Fruit fly (Drosophila melanogaster): ENCODE results near the gene CG14455.
"Not testable (repeated sequence)": the region's sequence is repeated elsewhere in the genome, so short reads cannot be mapped to it uniquely, and the experiment has no call there.

CG14455 gene

DNA sequence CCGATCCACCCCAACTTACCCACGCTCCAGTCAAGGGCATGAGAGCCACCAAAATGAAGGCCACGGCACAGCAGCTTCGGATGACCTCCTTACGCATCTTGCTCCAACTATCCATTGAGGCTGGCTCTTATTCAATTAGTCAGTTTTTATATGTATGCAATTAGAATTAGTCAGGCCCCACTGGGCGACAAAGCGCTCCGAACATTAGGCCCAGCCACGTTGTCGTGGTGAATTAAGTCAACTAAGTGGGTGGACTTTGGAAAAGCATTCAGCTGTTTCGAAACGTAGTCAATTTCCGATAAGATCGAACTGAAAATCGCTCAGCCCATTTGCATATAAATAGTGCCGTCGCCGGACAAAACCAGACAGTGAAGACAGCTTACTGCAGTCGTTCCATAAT, at the start of gene CG14455, which contains the start of gene CG14456:
CG14455 (minus strand) TSS at position 101 of the 400 bp plus-strand sequence.
CG14456 (plus strand) TSS at position 236 of the 400 bp plus-strand sequence.
- TF ChIP-seq Myc (optimal IDR thresholded peaks at IDR 0.05) (no peak), ttk (optimal IDR thresholded peaks at IDR 0.05) (no peak), Sin3A (optimal IDR thresholded peaks at IDR 0.05) (no peak), h (optimal IDR thresholded peaks at IDR 0.05) (no peak), insv (optimal IDR thresholded peaks at IDR 0.05) (no peak), psq (optimal IDR thresholded peaks at IDR 0.05) (no peak)

DNA sequence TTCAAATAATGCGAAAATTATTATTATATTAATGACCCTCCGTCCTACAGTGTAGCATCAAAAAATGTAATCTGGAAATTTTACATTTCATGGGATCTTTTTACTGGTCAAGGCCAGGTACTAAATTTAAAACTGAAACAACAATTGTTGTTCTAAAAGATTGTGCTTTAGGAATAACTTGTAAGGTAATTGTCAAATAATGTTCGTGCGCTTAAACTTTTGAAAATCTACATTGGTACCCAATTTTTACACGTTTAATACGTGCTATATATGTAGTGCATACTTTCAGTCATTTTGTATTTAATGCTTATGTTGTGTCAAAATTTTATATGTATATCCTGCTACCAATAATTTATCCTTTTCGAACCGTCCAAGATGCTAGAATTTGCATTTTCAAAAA, 46.7 kb upstream of the CG14455 start:
- TF ChIP-seq Myc (optimal IDR thresholded peaks at IDR 0.05) = no peak
- TF ChIP-seq psq (optimal IDR thresholded peaks at IDR 0.05) = no peak
- TF ChIP-seq h (optimal IDR thresholded peaks at IDR 0.05) = no peak
- TF ChIP-seq ttk (optimal IDR thresholded peaks at IDR 0.05) = no peak
- TF ChIP-seq Sin3A (optimal IDR thresholded peaks at IDR 0.05) = no peak
- no peak for TF ChIP-seq insv (optimal IDR thresholded peaks at IDR 0.05)

DNA sequence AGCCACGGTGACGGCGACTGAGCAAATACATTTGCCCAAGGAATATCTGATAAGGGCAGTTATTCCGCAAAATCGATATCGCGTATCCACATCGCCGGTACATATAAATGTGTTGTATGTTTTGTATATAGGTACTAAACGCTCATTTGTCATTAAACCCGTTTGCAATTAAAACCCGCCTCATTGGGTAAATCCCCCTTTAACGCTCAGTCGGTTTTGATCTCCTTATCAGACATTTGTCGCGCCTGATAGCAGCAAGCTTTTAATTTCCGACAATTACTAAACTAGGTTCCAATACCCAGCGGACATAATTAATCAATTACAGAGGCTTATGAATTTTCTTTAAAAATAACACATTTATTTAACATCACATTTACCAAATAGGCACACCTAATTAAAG, 44.5 kb upstream of the CG14455 start:
- TF ChIP-seq ttk (optimal IDR thresholded peaks at IDR 0.05) (no peak), insv (optimal IDR thresholded peaks at IDR 0.05) (no peak), psq (optimal IDR thresholded peaks at IDR 0.05) (no peak), Myc (optimal IDR thresholded peaks at IDR 0.05) (no peak), h (optimal IDR thresholded peaks at IDR 0.05) (no peak), Sin3A (optimal IDR thresholded peaks at IDR 0.05) (no peak)

DNA sequence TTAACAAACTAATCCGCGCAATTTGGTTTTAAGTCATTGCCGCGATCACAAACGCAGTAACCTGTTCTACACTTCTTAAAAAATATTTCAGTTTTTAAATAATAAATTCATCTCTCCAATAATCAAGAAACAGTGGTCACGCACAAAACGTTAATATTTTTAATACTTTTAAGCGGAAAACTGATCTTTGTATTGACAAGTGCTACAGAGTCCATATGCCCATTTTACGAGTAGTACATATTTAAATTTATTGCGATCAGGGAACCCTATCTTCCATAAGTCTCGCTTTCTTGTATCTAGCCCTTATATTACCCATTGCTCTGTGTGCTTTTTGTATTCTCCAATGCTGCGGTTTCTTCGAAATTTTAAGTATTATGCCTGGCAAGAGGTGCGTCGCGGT, 42.6 kb upstream of the CG14455 start, which contains the start of gene CG32454:
CG32454 (plus strand) TSS at position 301 of the 400 bp plus-strand sequence.
- TF ChIP-seq Myc (optimal IDR thresholded peaks at IDR 0.05) (no peak), ttk (optimal IDR thresholded peaks at IDR 0.05) (no peak), Sin3A (optimal IDR thresholded peaks at IDR 0.05) (no peak), psq (optimal IDR thresholded peaks at IDR 0.05) (no peak), insv (optimal IDR thresholded peaks at IDR 0.05) (no peak), h (optimal IDR thresholded peaks at IDR 0.05) (no peak)

DNA sequence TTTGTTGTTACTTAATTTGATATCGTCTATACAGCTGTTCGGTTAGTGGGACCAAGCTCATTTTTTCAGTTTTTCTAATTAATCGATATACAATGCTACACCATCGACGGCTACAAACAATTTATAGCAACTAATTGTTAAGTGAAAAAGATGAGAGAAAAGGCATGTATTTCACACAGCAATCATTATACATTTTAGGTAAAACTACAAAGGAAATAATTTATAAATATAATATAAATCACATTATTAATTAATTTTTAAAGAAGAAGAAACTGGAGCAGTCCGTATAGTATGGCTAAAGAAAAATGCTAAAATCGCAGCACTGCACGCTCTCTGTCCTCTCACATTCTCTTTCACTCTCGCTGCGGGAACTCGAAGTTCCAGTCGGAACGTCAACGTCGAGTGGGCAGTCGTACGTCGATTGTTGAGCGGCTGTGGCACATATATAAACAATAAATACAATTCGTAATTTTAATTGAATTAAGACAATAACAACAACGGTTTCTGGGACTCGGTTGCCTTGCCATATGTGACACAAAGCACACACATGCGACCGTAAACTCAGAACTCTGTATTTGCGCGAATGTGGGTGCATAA, 41.0 kb upstream of the CG14455 start, which contains the start of the genes CG14450 and CG11367:
CG14450 (minus strand) TSS at position 51 of the 597 bp plus-strand sequence.
CG11367 (plus strand) TSS at position 373 of the 597 bp plus-strand sequence.
- no peak for TF ChIP-seq insv (optimal IDR thresholded peaks at IDR 0.05)
- no peak for TF ChIP-seq psq (optimal IDR thresholded peaks at IDR 0.05)
- no peak for TF ChIP-seq ttk (optimal IDR thresholded peaks at IDR 0.05)
- no peak for TF ChIP-seq h (optimal IDR thresholded peaks at IDR 0.05)
- no peak for TF ChIP-seq Myc (optimal IDR thresholded peaks at IDR 0.05)
- TF ChIP-seq Sin3A (optimal IDR thresholded peaks at IDR 0.05) = no peak

DNA sequence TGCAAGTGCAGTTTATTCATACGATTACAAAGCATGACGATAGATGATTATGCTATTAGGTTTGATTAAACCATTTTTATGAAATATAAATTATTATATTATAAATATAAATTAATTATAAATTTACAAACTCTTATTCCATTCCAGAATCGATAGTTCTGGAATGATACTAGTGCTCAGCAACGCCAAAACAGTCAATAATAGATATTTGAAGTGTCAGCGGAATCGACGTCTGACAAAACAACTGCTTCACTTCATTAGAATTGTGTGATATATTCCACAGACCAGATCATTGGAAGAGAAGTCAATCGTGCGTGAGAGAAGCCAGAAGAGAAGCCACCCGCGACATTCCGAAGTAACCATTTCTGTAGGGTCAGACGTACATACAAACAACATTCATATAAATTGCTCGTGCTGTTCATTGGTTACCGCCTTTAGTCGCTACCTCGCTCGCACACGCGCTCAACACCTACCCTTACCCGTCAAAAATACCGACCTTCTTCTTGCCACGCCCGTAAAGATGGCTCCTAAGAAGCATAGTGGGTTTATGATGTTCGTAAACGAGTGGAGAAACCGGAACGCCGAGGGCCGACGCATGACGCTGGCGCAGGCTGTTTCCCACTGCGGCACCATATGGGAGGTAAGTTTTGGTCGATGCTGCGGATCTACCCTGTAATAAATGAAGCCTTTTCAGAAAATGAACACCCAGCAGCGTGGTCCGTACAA, 37.3 kb upstream of the CG14455 start:
- TF ChIP-seq Sin3A (optimal IDR thresholded peaks at IDR 0.05) = no peak
- no peak for TF ChIP-seq psq (optimal IDR thresholded peaks at IDR 0.05)
- no peak for TF ChIP-seq ttk (optimal IDR thresholded peaks at IDR 0.05)
- TF ChIP-seq Myc (optimal IDR thresholded peaks at IDR 0.05) = no peak
- TF ChIP-seq insv (optimal IDR thresholded peaks at IDR 0.05) = no peak
- no peak for TF ChIP-seq h (optimal IDR thresholded peaks at IDR 0.05)

DNA sequence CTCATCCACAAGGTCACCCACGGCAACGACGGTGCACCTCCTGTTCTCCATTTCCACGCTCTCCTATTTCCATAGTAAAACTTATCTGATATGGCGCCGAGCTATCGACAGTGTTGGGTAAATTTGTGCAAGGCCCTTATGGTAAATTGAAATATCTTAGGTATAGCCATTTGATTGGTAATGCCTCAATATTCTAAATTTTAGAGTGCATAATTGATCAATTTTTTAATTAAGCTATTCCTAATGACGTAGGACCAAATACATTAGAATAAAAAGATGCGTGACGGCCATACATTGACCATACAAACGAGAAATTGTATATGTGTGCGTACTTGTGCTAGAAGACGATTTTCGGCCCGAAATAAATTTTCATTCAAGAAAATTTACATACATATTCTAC, 35.1 kb upstream of the CG14455 start, which contains the start of gene CG14451:
CG14451 (minus strand) TSS at position 101 of the 400 bp plus-strand sequence.
- TF ChIP-seq h (optimal IDR thresholded peaks at IDR 0.05) = no peak
- no peak for TF ChIP-seq ttk (optimal IDR thresholded peaks at IDR 0.05)
- no peak for TF ChIP-seq Myc (optimal IDR thresholded peaks at IDR 0.05)
- TF ChIP-seq insv (optimal IDR thresholded peaks at IDR 0.05) = no peak

DNA sequence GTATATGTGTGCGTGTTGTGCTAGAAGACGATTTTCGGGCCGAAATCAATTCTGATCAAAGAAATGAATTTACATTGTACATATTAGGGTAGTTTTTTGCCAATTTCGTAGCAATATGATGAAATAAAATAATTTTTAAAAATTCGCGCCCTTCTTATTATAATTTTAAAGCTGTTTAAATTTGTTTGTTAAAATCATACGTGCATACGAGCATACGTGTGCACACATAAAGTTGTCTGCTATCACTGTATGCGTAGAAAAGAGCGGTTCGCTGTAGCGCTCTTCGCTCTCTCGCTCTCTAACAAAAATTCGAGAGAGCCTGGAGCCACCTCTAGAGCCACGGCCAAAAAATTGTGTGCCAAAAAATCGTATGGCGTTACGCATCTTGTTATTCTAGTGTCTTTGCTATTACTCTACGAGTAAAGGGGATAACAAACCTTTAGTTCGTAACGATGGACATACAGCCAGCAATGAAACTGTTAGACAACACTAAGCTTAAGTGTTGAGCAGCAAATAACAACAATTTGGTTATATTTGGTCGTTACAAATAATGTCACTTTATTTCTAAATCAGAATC, 33.9 kb upstream of the CG14455 start, which contains the start of gene mael:
mael (plus strand) TSS at position 510 of the 577 bp plus-strand sequence.
- TF ChIP-seq insv, h, ttk (optimal IDR thresholded peaks at IDR 0.05): not testable (repeated sequence)

DNA sequence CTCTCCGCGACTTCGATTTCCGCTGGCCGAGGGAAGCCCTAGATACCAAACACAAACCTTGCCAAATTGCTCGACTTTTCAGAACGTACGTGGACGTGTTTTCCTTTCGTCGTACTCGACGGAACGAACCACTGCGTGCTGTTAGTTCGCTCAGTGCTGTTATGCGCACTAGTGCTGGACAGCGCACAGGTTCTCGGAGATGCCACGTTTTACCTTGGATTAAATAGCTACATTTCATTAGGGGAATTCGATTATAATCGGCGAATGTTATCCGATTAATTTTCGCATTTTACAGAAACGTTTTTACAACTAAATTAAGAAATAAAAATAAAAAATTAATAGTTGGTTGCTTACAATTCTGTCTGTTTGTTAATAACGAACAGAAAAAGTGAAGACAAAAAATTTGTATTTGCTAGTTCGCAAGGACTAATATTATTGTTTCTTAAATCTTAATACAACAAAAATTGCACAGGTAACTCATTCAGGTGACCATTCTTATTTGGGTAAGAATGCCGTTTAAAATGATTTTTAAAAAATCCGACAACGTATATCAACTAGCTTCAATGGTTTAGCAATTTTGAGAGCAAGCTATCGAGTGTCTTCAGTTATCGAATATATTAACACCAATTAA, 30.4 kb upstream of the CG14455 start, which contains the start of the genes ArfGAP3 and CG32452:
ArfGAP3 (minus strand) TSS at position 441 of the 631 bp plus-strand sequence.
CG32452 (plus strand) TSS at position 592 of the 631 bp plus-strand sequence.
- no peak for TF ChIP-seq Sin3A (optimal IDR thresholded peaks at IDR 0.05)
- no peak for TF ChIP-seq ttk (optimal IDR thresholded peaks at IDR 0.05)
- TF ChIP-seq h (optimal IDR thresholded peaks at IDR 0.05) = no peak
- peak; percentile 77 for TF ChIP-seq psq (optimal IDR thresholded peaks at IDR 0.05)
- no peak for TF ChIP-seq Myc (optimal IDR thresholded peaks at IDR 0.05)

DNA sequence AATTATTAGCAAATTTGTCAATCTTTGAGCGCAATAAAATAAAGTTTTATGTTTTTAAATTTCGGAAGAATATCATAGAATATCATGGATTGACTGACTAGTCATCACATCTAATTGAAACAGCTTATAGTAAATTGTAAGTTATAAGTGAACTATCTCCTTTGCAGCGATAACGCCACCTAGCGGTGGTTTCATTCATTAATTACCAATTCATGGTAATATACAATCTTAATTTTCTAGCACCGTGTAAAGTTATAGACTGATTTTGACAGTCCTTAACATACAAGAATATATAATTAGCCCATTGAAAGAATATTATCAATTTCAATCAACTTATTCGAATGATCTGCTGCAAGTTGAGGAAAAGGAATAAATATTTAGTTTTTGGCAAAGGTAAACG, 26.7 kb upstream of the CG14455 start:
- TF ChIP-seq psq (optimal IDR thresholded peaks at IDR 0.05) (no peak), h (optimal IDR thresholded peaks at IDR 0.05) (no peak), Sin3A (optimal IDR thresholded peaks at IDR 0.05) (no peak), insv (optimal IDR thresholded peaks at IDR 0.05) (no peak)

DNA sequence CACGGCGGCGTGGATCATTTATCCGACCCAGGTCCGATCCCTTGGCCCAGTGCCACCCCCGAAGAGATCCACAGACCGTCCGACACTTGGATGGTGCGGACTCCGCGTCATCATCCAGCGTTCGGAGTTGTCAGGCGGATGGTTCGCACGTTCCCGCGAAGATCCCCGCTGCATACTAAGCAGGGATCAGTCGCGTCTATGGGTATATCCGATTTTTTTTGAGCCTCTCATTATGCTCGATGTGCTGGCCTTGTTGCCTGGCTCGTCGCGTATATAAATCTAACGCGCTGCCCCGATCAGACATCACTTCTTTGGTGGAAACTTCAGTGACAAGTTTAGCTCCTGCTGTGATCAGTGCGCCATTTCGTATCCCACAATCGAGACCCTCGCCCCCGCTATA, 25.0 kb upstream of the CG14455 start, which contains the start of gene CG11370:
CG11370 (plus strand) TSS at position 301 of the 400 bp plus-strand sequence.
- TF ChIP-seq insv (optimal IDR thresholded peaks at IDR 0.05) (no peak), h (optimal IDR thresholded peaks at IDR 0.05) (no peak), Myc (optimal IDR thresholded peaks at IDR 0.05) (no peak), Sin3A (optimal IDR thresholded peaks at IDR 0.05) (no peak), psq (optimal IDR thresholded peaks at IDR 0.05) (no peak), ttk (optimal IDR thresholded peaks at IDR 0.05) (no peak)

Measured in Kc167 (cell line).